Fruit fly (Drosophila melanogaster) whole organism, embryonic: ENCODE data around the gene Eig71Ec.
A peak's percentile ranks its signal among the peaks of the same experiment; 100 is the strongest.

ENCODE experiments used
- Abd-B ChIP-seq: fragments of 200-800 bp; sonication (Bioruptor generic); optimal IDR thresholded peaks from 2 replicates; lab custom pipeline; 2018; ENCODE audit warnings: missing biosample characterization, mild to moderate bottlenecking, missing genetic modification characterization, moderate library complexity
- Bdp1 ChIP-seq: fragments of 200-800 bp; sonication (Bioruptor generic); optimal IDR thresholded peaks from 3 replicates; lab custom pipeline; 2016; ENCODE audit warnings: missing biosample characterization, missing genetic modification characterization
- CG10543 ChIP-seq: fragments of 200-800 bp; sonication (Bioruptor generic); optimal IDR thresholded peaks from 3 replicates; lab custom pipeline; 2017; ENCODE audit warnings: missing biosample characterization, mild to moderate bottlenecking, missing genetic modification characterization, moderate library complexity
- CG10979 ChIP-seq: fragments of 200-800 bp; sonication (Bioruptor generic); optimal IDR thresholded peaks from 2 replicates; lab custom pipeline; 2018; ENCODE audit warnings: missing biosample characterization, mild to moderate bottlenecking, missing genetic modification characterization, moderate library complexity
- CG11093 ChIP-seq: fragments of 200-800 bp; sonication (Bioruptor generic); IDR thresholded peaks from 3 replicates; pipeline ENCODE4 v1.3.6; 2022; ENCODE audit warnings: missing biosample characterization, missing genetic modification characterization
- CG11723 ChIP-seq: fragments of 200-800 bp; sonication (Bioruptor generic); optimal IDR thresholded peaks from 2 replicates; lab custom pipeline; 2017; ENCODE audit warnings: missing biosample characterization, mild to moderate bottlenecking, missing genetic modification characterization
- CG13424 ChIP-seq: fragments of 200-800 bp; sonication (Bioruptor generic); optimal IDR thresholded peaks from 2 replicates; lab custom pipeline; 2019; ENCODE audit warnings: missing biosample characterization, mild to moderate bottlenecking, missing genetic modification characterization, moderate library complexity
- CG14050 ChIP-seq: fragments of 200-800 bp; sonication (Bioruptor generic); IDR thresholded peaks from 3 replicates; pipeline ENCODE4 v1.3.6; 2022; ENCODE audit warnings: missing biosample characterization, missing genetic modification characterization
- CG15011 ChIP-seq: fragments of 200-800 bp; sonication (Bioruptor generic); optimal IDR thresholded peaks from 3 replicates; lab custom pipeline; 2018; ENCODE audit warnings: missing biosample characterization, mild to moderate bottlenecking, missing genetic modification characterization
- CG17568 ChIP-seq: fragments of 200-800 bp; sonication (Bioruptor generic); optimal IDR thresholded peaks from 2 replicates; lab custom pipeline; 2018; ENCODE audit warnings: missing biosample characterization, mild to moderate bottlenecking, missing genetic modification characterization, moderate library complexity
- CG17912 ChIP-seq: fragments of 200-800 bp; sonication (Bioruptor generic); optimal IDR thresholded peaks from 2 replicates; lab custom pipeline; 2018; ENCODE audit warnings: missing biosample characterization, mild to moderate bottlenecking, missing genetic modification characterization
- CG30431 ChIP-seq: fragments of 200-800 bp; sonication (Bioruptor generic); optimal IDR thresholded peaks from 2 replicates; lab custom pipeline; 2017; ENCODE audit warnings: missing biosample characterization, missing genetic modification characterization
- CG31365 ChIP-seq: fragments of 200-800 bp; sonication (Bioruptor generic); optimal IDR thresholded peaks from 2 replicates; lab custom pipeline; 2018; ENCODE audit warnings: missing biosample characterization, mild to moderate bottlenecking, missing genetic modification characterization
- CG32772 ChIP-seq: fragments of 200-800 bp; sonication (Bioruptor generic); IDR thresholded peaks from 2 replicates; pipeline ENCODE4 v1.3.6; 2022; ENCODE audit warnings: missing biosample characterization, missing genetic modification characterization
- CG33213 ChIP-seq: fragments of 200-800 bp; sonication (Bioruptor generic); optimal IDR thresholded peaks from 3 replicates; lab custom pipeline; 2016; ENCODE audit warnings: missing biosample characterization, missing genetic modification characterization
- CG34422 ChIP-seq: fragments of 200-800 bp; sonication (Bioruptor generic); IDR thresholded peaks from 3 replicates; pipeline ENCODE4 v1.3.6; 2022; ENCODE audit warnings: missing biosample characterization, missing genetic modification characterization
- CG4617 ChIP-seq: fragments of 200-800 bp; sonication (Bioruptor generic); optimal IDR thresholded peaks from 3 replicates; lab custom pipeline; 2016; ENCODE audit warnings: missing biosample characterization, missing genetic modification characterization, borderline replicate concordance
- CG6813 ChIP-seq: fragments of 200-800 bp; sonication (Bioruptor generic); optimal IDR thresholded peaks from 2 replicates; lab custom pipeline; 2017; ENCODE audit warnings: missing biosample characterization, missing genetic modification characterization, mild to moderate bottlenecking, moderate library complexity, missing genetic modification reagents
- CG6854 ChIP-seq: fragments of 200-800 bp; sonication (Bioruptor generic); optimal IDR thresholded peaks from 3 replicates; lab custom pipeline; 2017; ENCODE audit warnings: missing biosample characterization, mild to moderate bottlenecking, missing genetic modification characterization
- CG8765 ChIP-seq: fragments of 200-800 bp; sonication (Bioruptor generic); IDR thresholded peaks from 2 replicates; pipeline ENCODE4 v1.3.6; 2022; ENCODE audit warnings: missing biosample characterization, missing genetic modification characterization
- CG9437 ChIP-seq: fragments of 200-800 bp; sonication (Bioruptor generic); optimal IDR thresholded peaks from 2 replicates; lab custom pipeline; 2018; ENCODE audit warnings: missing biosample characterization, mild to moderate bottlenecking, missing genetic modification characterization
- CG9609 ChIP-seq: fragments of 200-800 bp; sonication (Bioruptor generic); optimal IDR thresholded peaks from 3 replicates; lab custom pipeline; 2016; ENCODE audit warnings: missing biosample characterization, missing genetic modification characterization
- CoRest ChIP-seq: fragments of 200-800 bp; sonication (Bioruptor generic); optimal IDR thresholded peaks from 3 replicates; lab custom pipeline; 2018; ENCODE audit warnings: missing biosample characterization, mild to moderate bottlenecking, missing genetic modification characterization, moderate library complexity
- CrebB ChIP-seq: fragments of 200-800 bp; sonication (Bioruptor generic); optimal IDR thresholded peaks from 3 replicates; lab custom pipeline; 2018; ENCODE audit warnings: missing biosample characterization, mild to moderate bottlenecking, missing genetic modification characterization
- D19A ChIP-seq: fragments of 200-800 bp; optimal IDR thresholded peaks from 3 replicates; lab custom pipeline; 2019; ENCODE audit warnings: missing biosample characterization, mild to moderate bottlenecking, missing genetic modification characterization, moderate library complexity
- Deaf1 ChIP-seq: fragments of 200-800 bp; optimal IDR thresholded peaks from 3 replicates; lab custom pipeline; 2019; ENCODE audit warnings: missing biosample characterization, mild to moderate bottlenecking, missing genetic modification characterization, moderate library complexity
- GATAe ChIP-seq: fragments of 200-800 bp; sonication (Bioruptor generic); conservative IDR thresholded peaks from 2 replicates; pipeline ENCODE4 v1.3.6; 2022; ENCODE audit warnings: missing biosample characterization, missing genetic modification characterization
- Hr3 ChIP-seq: fragments of 200-800 bp; sonication (Bioruptor generic); optimal IDR thresholded peaks from 3 replicates; lab custom pipeline; 2016; ENCODE audit warnings: missing biosample characterization, missing genetic modification characterization
- MBD-R2 ChIP-seq: fragments of 200-800 bp; sonication (Bioruptor generic); IDR thresholded peaks from 2 replicates; pipeline ENCODE4 v1.3.6; 2022; ENCODE audit warnings: missing biosample characterization, missing genetic modification characterization
- NfI ChIP-seq: fragments of 200-800 bp; sonication (Bioruptor generic); optimal IDR thresholded peaks from 3 replicates; lab custom pipeline; 2018; ENCODE audit warnings: missing biosample characterization, mild to moderate bottlenecking, missing genetic modification characterization, moderate library complexity
- PHDP ChIP-seq: fragments of 200-800 bp; sonication (Bioruptor generic); optimal IDR thresholded peaks from 3 replicates; lab custom pipeline; 2018; ENCODE audit warnings: missing biosample characterization, mild to moderate bottlenecking, missing genetic modification characterization, moderate library complexity
- Scr ChIP-seq: fragments of 200-800 bp; sonication (Bioruptor generic); IDR thresholded peaks from 2 replicates; pipeline ENCODE4 v1.3.6; 2022; ENCODE audit warnings: missing biosample characterization, missing genetic modification characterization; ENCODE audit not compliant: partially characterized antibody
- Sry-β ChIP-seq: fragments of 200-800 bp; sonication (Bioruptor generic); optimal IDR thresholded peaks from 2 replicates; lab custom pipeline; 2018; ENCODE audit warnings: missing biosample characterization, mild to moderate bottlenecking, missing genetic modification characterization, moderate library complexity
- Ssrp ChIP-seq: fragments of 200-800 bp; sonication (Bioruptor generic); optimal IDR thresholded peaks from 2 replicates; lab custom pipeline; 2018; ENCODE audit warnings: missing biosample characterization, mild to moderate bottlenecking, missing genetic modification characterization, moderate library complexity
- ara ChIP-seq: fragments of 200-800 bp; sonication (Bioruptor generic); IDR thresholded peaks from 2 replicates; pipeline ENCODE4 v1.3.6; 2022; ENCODE audit warnings: missing biosample characterization, missing genetic modification characterization
- cas ChIP-seq: fragments of 200-800 bp; sonication (Bioruptor generic); IDR thresholded peaks from 2 replicates; pipeline ENCODE4 v1.3.6; 2022; ENCODE audit warnings: missing biosample characterization, missing genetic modification characterization
- caup ChIP-seq: fragments of 200-800 bp; sonication (Bioruptor generic); optimal IDR thresholded peaks from 3 replicates; lab custom pipeline; 2017; ENCODE audit warnings: missing biosample characterization, mild to moderate bottlenecking, missing genetic modification characterization, moderate library complexity; ENCODE audit not compliant: severe bottlenecking
- chinmo ChIP-seq: fragments of 200-800 bp; sonication (Bioruptor generic); IDR thresholded peaks from 4 replicates; pipeline ENCODE4 v1.3.6; 2022; ENCODE audit warnings: missing biosample characterization, missing genetic modification characterization; ENCODE audit not compliant: partially characterized antibody
- croc ChIP-seq: fragments of 200-800 bp; sonication (Bioruptor generic); conservative IDR thresholded peaks from 3 replicates; pipeline ENCODE4 v1.3.6; 2022; ENCODE audit warnings: missing biosample characterization, missing genetic modification characterization
- dysf ChIP-seq: fragments of 200-800 bp; sonication (Bioruptor generic); IDR thresholded peaks from 3 replicates; pipeline ENCODE4 v1.3.6; 2022; ENCODE audit warnings: missing biosample characterization, missing genetic modification characterization
- grn ChIP-seq: fragments of 200-800 bp; sonication (Bioruptor generic); optimal IDR thresholded peaks from 3 replicates; lab custom pipeline; 2017; ENCODE audit warnings: missing biosample characterization, missing genetic modification characterization
- gro ChIP-seq: fragments of 200-800 bp; sonication (Bioruptor generic); optimal IDR thresholded peaks from 2 replicates; lab custom pipeline; 2016; ENCODE audit warnings: missing biosample characterization, missing genetic modification characterization
- mam ChIP-seq: fragments of 200-800 bp; sonication (Bioruptor generic); optimal IDR thresholded peaks from 3 replicates; lab custom pipeline; 2016; ENCODE audit warnings: missing biosample characterization, missing genetic modification characterization
- pfk ChIP-seq: fragments of 200-800 bp; sonication (Bioruptor generic); optimal IDR thresholded peaks from 2 replicates; lab custom pipeline; 2018; ENCODE audit warnings: missing biosample characterization, mild to moderate bottlenecking, missing genetic modification characterization, moderate library complexity
- pnt ChIP-seq: fragments of 200-800 bp; sonication (Bioruptor generic); optimal IDR thresholded peaks from 3 replicates; lab custom pipeline; 2016; ENCODE audit warnings: missing biosample characterization, missing genetic modification characterization
- pros ChIP-seq: fragments of 200-800 bp; sonication (Bioruptor generic); optimal IDR thresholded peaks from 3 replicates; lab custom pipeline; 2019; ENCODE audit warnings: missing biosample characterization, mild to moderate bottlenecking, missing genetic modification characterization, moderate library complexity
- sug ChIP-seq: fragments of 200-800 bp; optimal IDR thresholded peaks from 2 replicates; lab custom pipeline; 2019; ENCODE audit warnings: missing biosample characterization, mild to moderate bottlenecking, missing genetic modification characterization, moderate library complexity
- twi ChIP-seq: fragments of 200-800 bp; optimal IDR thresholded peaks from 2 replicates; lab custom pipeline; 2019; ENCODE audit warnings: missing biosample characterization, mild to moderate bottlenecking, missing genetic modification characterization, moderate library complexity
- vvl ChIP-seq: fragments of 200-800 bp; sonication (Bioruptor generic); IDR thresholded peaks from 2 replicates; pipeline ENCODE4 v1.3.6; 2022; ENCODE audit warnings: missing biosample characterization, missing genetic modification characterization
- zen2 ChIP-seq: fragments of 200-800 bp; sonication (Bioruptor generic); IDR thresholded peaks from 3 replicates; pipeline ENCODE4 v1.3.6; 2022; ENCODE audit warnings: missing biosample characterization, missing genetic modification characterization; ENCODE audit not compliant: partially characterized antibody

The Eig71Ec gene

dm6 chr3L:15700338-15700966, 48.4 kb upstream of the Eig71Ec start (continued):
- TF ChIP-seq Scr (GFP tag; lab: Robert Waterston, UW): no peak
- no peak for TF ChIP-seq CG11723 (GFP tag; lab: Kevin White, UChicago)
- no peak for TF ChIP-seq CG32772 (GFP tag; lab: Robert Waterston, UW)
- peak; percentile 69 for TF ChIP-seq D19A (tag; lab: Kevin White, UChicago)
- TF ChIP-seq CG10979 (tag; lab: Kevin White, UChicago): peak; percentile 77
- no peak for TF ChIP-seq pnt (GFP tag; lab: Kevin White, UChicago)
- TF ChIP-seq CG10543 (GFP tag; lab: Kevin White, UChicago): no peak
- no peak for TF ChIP-seq pros (GFP tag; lab: Kevin White, UChicago)
- TF ChIP-seq CoRest: peak; percentile 60
- peak; percentile 42 for TF ChIP-seq CG13424 (tag; lab: Kevin White, UChicago)
- TF ChIP-seq CG31365 (tag; lab: Kevin White, UChicago): no peak
- no peak for TF ChIP-seq CG6854
- TF ChIP-seq CG17568: no peak
- TF ChIP-seq vvl (GFP tag; lab: Robert Waterston, UW): no peak
- TF ChIP-seq Bdp1 (GFP tag; lab: Kevin White, UChicago): no peak
- no peak for TF ChIP-seq CG9609 (GFP tag; lab: Kevin White, UChicago)
- TF ChIP-seq cas (GFP tag; lab: Robert Waterston, UW): no peak
- TF ChIP-seq Sry-β: no peak
- no peak for TF ChIP-seq pfk
- TF ChIP-seq sug: no peak
- peak; percentile 57 for TF ChIP-seq Ssrp (tag; lab: Kevin White, UChicago)
- no peak for TF ChIP-seq mam (GFP tag; lab: Kevin White, UChicago)
- no peak for TF ChIP-seq zen2 (GFP tag; lab: Robert Waterston, UW)
- TF ChIP-seq CG11093 (GFP tag; lab: Robert Waterston, UW): no peak
- no peak for TF ChIP-seq ara
- no peak for TF ChIP-seq CG15011 (GFP tag; lab: Kevin White, UChicago)
- TF ChIP-seq CG9437 (GFP tag; lab: Kevin White, UChicago): peak; percentile 27
- TF ChIP-seq CG17912: no peak
- no peak for TF ChIP-seq caup (GFP tag; lab: Kevin White, UChicago)
- no peak for TF ChIP-seq MBD-R2
- TF ChIP-seq Deaf1: no peak
- no peak for TF ChIP-seq grn (GFP tag; lab: Kevin White, UChicago)
- no peak for TF ChIP-seq CG6813 (GFP tag; lab: Kevin White, UChicago)
- TF ChIP-seq PHDP (tag; lab: Kevin White, UChicago): no peak
- TF ChIP-seq GATAe (GFP tag; lab: Robert Waterston, UW): no peak
- no peak for TF ChIP-seq CrebB (tag; lab: Kevin White, UChicago)
- TF ChIP-seq chinmo: no peak
- no peak for TF ChIP-seq CG4617 (GFP tag; lab: Kevin White, UChicago)
- TF ChIP-seq twi (tag; lab: Kevin White, UChicago): no peak
- no peak for TF ChIP-seq CG34422 (GFP tag; lab: Robert Waterston, UW)
- peak; percentile 60 for TF ChIP-seq CG30431
- no peak for TF ChIP-seq dysf
- TF ChIP-seq Hr3 (GFP tag; lab: Kevin White, UChicago): peak; percentile 26
- no peak for TF ChIP-seq NfI (GFP tag; lab: Kevin White, UChicago)
- TF ChIP-seq CG33213 (GFP tag; lab: Kevin White, UChicago): no peak
- no peak for TF ChIP-seq croc (GFP tag; lab: Robert Waterston, UW)
- 0 out of 2 replicates have a peak, but pooled peaks have one; percentile 16 for TF ChIP-seq CG8765 (GFP tag; lab: Robert Waterston, UW)
- no peak for TF ChIP-seq gro
- TF ChIP-seq CG14050 (GFP tag; lab: Robert Waterston, UW): no peak
- TF ChIP-seq Abd-B (GFP tag; lab: Kevin White, UChicago): peak; percentile 48
